Worm (Caenorhabditis elegans): ENCODE results near the gene F17A9.5.

DNA sequence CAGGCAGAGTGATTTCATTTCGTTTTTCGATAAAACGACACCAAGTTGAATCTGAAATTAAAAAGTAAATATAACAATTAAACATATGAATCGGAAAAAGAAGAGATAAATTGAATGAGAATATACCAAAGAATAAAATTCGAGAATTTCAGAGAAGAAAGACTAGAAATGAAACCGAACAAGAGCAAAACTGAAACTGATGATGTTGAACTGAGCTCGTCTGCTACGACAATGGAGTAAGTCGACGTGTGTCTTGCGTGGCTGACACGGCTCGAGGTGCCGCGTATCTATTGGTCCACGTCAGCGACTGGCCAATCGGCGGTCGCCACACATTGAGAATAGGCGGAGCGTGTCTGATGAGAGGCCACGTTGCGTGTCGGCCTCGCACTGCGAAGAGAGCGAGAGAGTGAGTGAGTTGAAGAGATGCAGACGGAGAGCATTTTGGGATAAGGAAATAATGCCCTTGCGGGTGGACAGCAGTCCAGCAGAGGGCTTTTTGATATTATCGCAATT lies 12.2 kb downstream of the F17A9.5 start, which contains the start of gene crt-1:
- no peak for TF ChIP-seq ama-1 (optimal IDR thresholded peaks at IDR 0.05)
- no peak for TF ChIP-seq tbx-37 (GFP tag; conservative IDR thresholded peaks at IDR 0.05)
- 0 out of 2 replicates have a peak, but pooled peaks have one; percentile 43 for TF ChIP-seq sea-1 (GFP tag; conservative IDR thresholded peaks at IDR 0.05)
- TF ChIP-seq hmg-4 (GFP tag; optimal IDR thresholded peaks at IDR 0.05): peak; percentile 59
- TF ChIP-seq tbx-11 (GFP tag; IDR thresholded peaks at IDR 0.05): no peak
- no peak for TF ChIP-seq ets-7 (tag; optimal IDR thresholded peaks at IDR 0.05)
- no peak for TF ChIP-seq ceh-13 (GFP tag; optimal IDR thresholded peaks at IDR 0.05)
- no peak for TF ChIP-seq flt-1 (GFP tag; IDR thresholded peaks at IDR 0.05)
- no peak for TF ChIP-seq ceh-36 (tag; optimal IDR thresholded peaks at IDR 0.05)
